Worm (Caenorhabditis elegans) whole organism, L4/young adult: ENCODE data around the gene C54F6.18.

Source experiments
- W03F9.2 ChIP-seq: fragments of 150-350 bp; optimal IDR thresholded peaks from 2 replicates; lab custom pipeline; 2014; ENCODE audit warnings: missing biosample characterization, missing genetic modification characterization
- dao-5 ChIP-seq: sonication (generic microtip); optimal IDR thresholded peaks from 2 replicates; lab custom pipeline; 2016; ENCODE audit warnings: missing genotype, missing genetic modification characterization, moderate library complexity, missing compliant biosample characterization
- him-1 ChIP-seq: sonication (generic microtip); optimal IDR thresholded peaks from 2 replicates; lab custom pipeline; 2016; ENCODE audit warnings: missing genotype, missing genetic modification reagents, missing genetic modification characterization, missing compliant biosample characterization

ce11 chrV:7545187-7545586, 19.4 kb downstream of the C54F6.18 start, which contains the start of the genes C54F6.19 and nhx-3:
- no peak for TF ChIP-seq W03F9.2 (tag; lab: Kevin White, UChicago)
- TF ChIP-seq him-1 = no peak
- no peak for TF ChIP-seq dao-5
